Worm (Caenorhabditis elegans) whole organism, L4 larva: ENCODE results near the gene T25D10.1.

Source experiments
- F44E2.7 ChIP-seq: fragments of 200-800 bp; sonication (Bioruptor generic); IDR thresholded peaks from 2 replicates; pipeline ENCODE4 v2.1.2; 2022; ENCODE audit warnings: missing genetic modification characterization, missing compliant biosample characterization
- F49E8.2 ChIP-seq: sonication (generic microtip); optimal IDR thresholded peaks from 2 replicates; lab custom pipeline; 2016; ENCODE audit warnings: missing compliant biosample characterization, mild to moderate bottlenecking, missing genetic modification characterization, borderline replicate concordance
- T20F7.1 ChIP-seq: fragments of 200-800 bp; sonication (Bioruptor generic); optimal IDR thresholded peaks from 2 replicates; lab custom pipeline; 2018; ENCODE audit warnings: mild to moderate bottlenecking, missing genetic modification characterization, missing compliant biosample characterization
- Y48G9A.11 ChIP-seq: fragments of 200-800 bp; sonication (Bioruptor generic); IDR thresholded peaks from 2 replicates; pipeline ENCODE4 v1.3.6; 2022; ENCODE audit warnings: missing genetic modification reagents, missing genetic modification characterization, missing compliant biosample characterization
- Y5F2A.4 ChIP-seq: fragments of 200-800 bp; sonication (Bioruptor generic); optimal IDR thresholded peaks from 2 replicates; lab custom pipeline; 2018; ENCODE audit warnings: mild to moderate bottlenecking, missing genetic modification characterization, missing compliant biosample characterization
- Y75B8A.6 ChIP-seq: fragments of 200-800 bp; sonication (Bioruptor generic); IDR thresholded peaks from 2 replicates; pipeline ENCODE4 v1.3.6; 2022; ENCODE audit warnings: missing genetic modification reagents, missing genetic modification characterization, missing compliant biosample characterization
- ama-1 ChIP-seq: fragments of 150-350 bp; optimal IDR thresholded peaks from 2 replicates; lab custom pipeline; 2014; ENCODE audit warnings: inconsistent platforms, mixed read lengths
- arid-1 ChIP-seq: fragments of 200-800 bp; sonication (Bioruptor generic); conservative IDR thresholded peaks from 2 replicates; pipeline ENCODE4 v1.3.6; 2022; ENCODE audit warnings: missing genetic modification reagents, missing genetic modification characterization, missing compliant biosample characterization
- ceh-20 ChIP-seq: fragments of 200-800 bp; sonication (Bioruptor generic); IDR thresholded peaks from 2 replicates; pipeline ENCODE4 v1.3.6; 2022; ENCODE audit warnings: missing genetic modification reagents, missing genetic modification characterization, missing compliant biosample characterization
- ceh-44 ChIP-seq: fragments of 200-800 bp; sonication (Bioruptor generic); IDR thresholded peaks from 2 replicates; pipeline ENCODE4 v1.3.6; 2022; ENCODE audit warnings: missing genetic modification reagents, missing genetic modification characterization, missing compliant biosample characterization
- ctbp-1 ChIP-seq: fragments of 200-800 bp; sonication (Bioruptor generic); IDR thresholded peaks from 2 replicates; pipeline ENCODE4 v1.3.6; 2022; ENCODE audit warnings: missing genetic modification reagents, missing genetic modification characterization, missing compliant biosample characterization
- daf-16 ChIP-seq, 3 experiments: sonication (generic microtip); optimal IDR thresholded peaks; 2 replicates each; lab custom pipeline; 2016 to 2017; ENCODE audit warnings: missing genetic modification characterization in 3 of 3, missing genetic modification reagents in 3 of 3, mild to moderate bottlenecking in 2 of 3, missing compliant biosample characterization in 2 of 3, missing biosample characterization in 1 of 3, moderate library complexity in 1 of 3
- daf-19 ChIP-seq: fragments of 200-800 bp; sonication (Bioruptor generic); conservative IDR thresholded peaks from 2 replicates; pipeline ENCODE4 v1.3.6; 2022; ENCODE audit warnings: missing genetic modification characterization, missing compliant biosample characterization
- daf-8 ChIP-seq: fragments of 200-800 bp; sonication (Bioruptor generic); IDR thresholded peaks from 2 replicates; pipeline ENCODE4 v1.3.6; 2022; ENCODE audit warnings: missing genetic modification characterization, missing compliant biosample characterization
- dmd-8 ChIP-seq: fragments of 200-800 bp; sonication (Bioruptor generic); IDR thresholded peaks from 2 replicates; pipeline ENCODE4 v1.3.6; 2022; ENCODE audit warnings: missing genetic modification characterization, missing compliant biosample characterization
- dve-1 ChIP-seq: sonication (generic microtip); optimal IDR thresholded peaks from 2 replicates; lab custom pipeline; 2017; ENCODE audit warnings: antibody characterized with exemption, mild to moderate bottlenecking, missing genetic modification characterization, missing compliant biosample characterization; ENCODE audit not compliant: insufficient read depth
- egl-27 ChIP-seq: sonication (generic microtip); optimal IDR thresholded peaks from 3 replicates; lab custom pipeline; 2017; ENCODE audit warnings: missing biosample characterization, missing genetic modification reagents, missing genetic modification characterization
- hif-1 ChIP-seq, 2 experiments: sonication (generic microtip); optimal IDR thresholded peaks; 2 replicates each; lab custom pipeline; 2016 to 2017; ENCODE audit warnings: missing compliant biosample characterization in 2 of 2, missing genetic modification characterization in 2 of 2, missing genetic modification reagents in 2 of 2, missing genotype in 2 of 2, mild to moderate bottlenecking in 1 of 2
- hlh-11 ChIP-seq: fragments of 200-800 bp; sonication (Bioruptor generic); optimal IDR thresholded peaks from 2 replicates; lab custom pipeline; 2018; ENCODE audit warnings: mild to moderate bottlenecking, missing genetic modification characterization, missing compliant biosample characterization
- hlh-30 ChIP-seq: sonication (generic microtip); optimal IDR thresholded peaks from 2 replicates; lab custom pipeline; 2017; ENCODE audit warnings: antibody characterized with exemption, mild to moderate bottlenecking, missing genetic modification characterization, missing compliant biosample characterization; ENCODE audit not compliant: insufficient read depth
- hmg-1.1 ChIP-seq: fragments of 200-800 bp; sonication (Bioruptor generic); IDR thresholded peaks from 2 replicates; pipeline ENCODE4 v1.3.6; 2022; ENCODE audit warnings: missing genetic modification reagents, missing genetic modification characterization, missing compliant biosample characterization
- lim-7 ChIP-seq: fragments of 200-800 bp; sonication (Bioruptor generic); IDR thresholded peaks from 2 replicates; pipeline ENCODE4 v1.3.6; 2022; ENCODE audit warnings: missing genetic modification characterization, missing compliant biosample characterization
- lin-13 ChIP-seq: fragments of 150-350 bp; optimal IDR thresholded peaks from 2 replicates; lab custom pipeline; 2014; ENCODE audit warnings: missing biosample characterization, missing genetic modification reagents, missing genetic modification characterization
- lin-38 ChIP-seq: fragments of 200-800 bp; sonication (Bioruptor generic); IDR thresholded peaks from 2 replicates; pipeline ENCODE4 v1.3.6; 2022; ENCODE audit warnings: missing genetic modification reagents, missing genetic modification characterization, missing compliant biosample characterization
- lsy-2 ChIP-seq, 2 experiments: fragments of 150-350 bp in 1 of 2; sonication (generic microtip) in 1 of 2; optimal IDR thresholded peaks; 2 replicates each; lab custom pipeline; 2014 to 2017; ENCODE audit warnings: missing biosample characterization in 2 of 2, missing genetic modification characterization in 2 of 2
- madf-5 ChIP-seq, 2 experiments: fragments of 200-800 bp; sonication (Bioruptor generic); IDR thresholded peaks; 2 replicates each; pipeline ENCODE4 v1.3.6; 2022; ENCODE audit warnings: missing compliant biosample characterization in 2 of 2, missing genetic modification characterization in 2 of 2
- mdl-1 ChIP-seq, 2 experiments: fragments of 150-350 bp in 1 of 2; sonication (generic microtip) in 1 of 2; optimal IDR thresholded peaks; 2 replicates each; lab custom pipeline; 2014 to 2017; ENCODE audit warnings: missing biosample characterization in 2 of 2, missing genetic modification characterization in 2 of 2
- mep-1 ChIP-seq: fragments of 150-350 bp; sonication (generic microtip); optimal IDR thresholded peaks from 3 replicates; lab custom pipeline; 2014; ENCODE audit warnings: missing biosample characterization, missing genetic modification characterization
- mxl-3 ChIP-seq: fragments of 200-800 bp; sonication (Bioruptor generic); optimal IDR thresholded peaks from 2 replicates; lab custom pipeline; 2018; ENCODE audit warnings: mild to moderate bottlenecking, missing genetic modification characterization, missing compliant biosample characterization
- nhr-11 ChIP-seq: fragments of 150-350 bp; optimal IDR thresholded peaks from 2 replicates; lab custom pipeline; 2014; ENCODE audit warnings: missing biosample characterization, missing genetic modification characterization
- nhr-25 ChIP-seq: sonication (generic microtip); optimal IDR thresholded peaks from 2 replicates; lab custom pipeline; 2017; ENCODE audit warnings: missing genetic modification characterization, mild to moderate bottlenecking, missing compliant biosample characterization, antibody characterized with exemption, moderate library complexity, borderline replicate concordance; ENCODE audit not compliant: insufficient read depth
- nhr-48 ChIP-seq: sonication (generic microtip); optimal IDR thresholded peaks from 2 replicates; lab custom pipeline; 2016; ENCODE audit warnings: mild to moderate bottlenecking, missing genetic modification characterization, missing compliant biosample characterization
- nhr-6 ChIP-seq: fragments of 150-350 bp; optimal IDR thresholded peaks from 2 replicates; lab custom pipeline; 2014; ENCODE audit warnings: missing biosample characterization, missing genetic modification characterization
- pha-4 ChIP-seq, 2 experiments: fragments of 150-350 bp in 1 of 2; fragments of 200-800 bp in 1 of 2; sonication (Bioruptor generic) in 1 of 2; IDR thresholded peaks in 1 of 2; optimal IDR thresholded peaks in 1 of 2; 2 replicates each; pipeline versions ENCODE4 v1.3.6 to Lab custom; 2014 to 2022; ENCODE audit warnings: missing genetic modification characterization in 2 of 2, missing genetic modification reagents in 2 of 2, missing biosample characterization in 1 of 2, missing compliant biosample characterization in 1 of 2
- snpc-1.2 ChIP-seq: fragments of 200-800 bp; sonication (Bioruptor generic); IDR thresholded peaks from 2 replicates; pipeline ENCODE4 v1.3.6; 2022; ENCODE audit warnings: missing genetic modification reagents, missing genetic modification characterization, missing compliant biosample characterization
- spr-3 ChIP-seq: fragments of 200-800 bp; sonication (Bioruptor generic); optimal IDR thresholded peaks from 2 replicates; lab custom pipeline; 2018; ENCODE audit warnings: mild to moderate bottlenecking, missing genetic modification characterization, missing compliant biosample characterization
- unc-62 ChIP-seq, 3 experiments: fragments of 150-350 bp in 1 of 3; sonication (generic microtip); optimal IDR thresholded peaks in 2 of 3; peaks in 1 of 3; 1 replicate in 1 of 3; 2 replicates in 2 of 3; lab custom pipeline; 2014 to 2017; ENCODE audit warnings: missing biosample characterization in 3 of 3, missing genetic modification characterization in 3 of 3, missing genetic modification reagents in 3 of 3, missing genotype in 1 of 3
- zfp-2 ChIP-seq: sonication (generic microtip); optimal IDR thresholded peaks from 2 replicates; lab custom pipeline; 2016; ENCODE audit warnings: mild to moderate bottlenecking, missing genetic modification characterization, missing compliant biosample characterization
- ztf-7 ChIP-seq: fragments of 150-350 bp; optimal IDR thresholded peaks from 2 replicates; lab custom pipeline; 2014; ENCODE audit warnings: missing biosample characterization, missing genetic modification characterization

T25D10.1 gene

ce11 chrII:6355396-6356346 is 47.5 kb upstream of the T25D10.1 start, which contains the start of gene C32D5.11 (continued):
- TF ChIP-seq zfp-2 (tag; lab: Kevin White, UChicago) (no peak), ztf-7 (tag; lab: Kevin White, UChicago) (peak; percentile 57)

ce11 chrII:6358232-6358631 is 45.0 kb upstream of the T25D10.1 start:
- TF ChIP-seq Y75B8A.6 (no peak), arid-1 (peak; percentile 86), madf-5 (GFP tag; IDR thresholded peaks at IDR 0.05; lab: Robert Waterston, UW) (peak in 1 of 2 experiments; percentile 78; a peak in 2 of 4 replicates), spr-3 (GFP tag; lab: Kevin White, UChicago) (no peak), daf-19 (GFP tag; lab: Robert Waterston, UW) (0 out of 2 replicates have a peak, but pooled peaks have one; percentile 62), ceh-44 (no peak), F49E8.2 (peak; percentile 14), lim-7 (peak; percentile 77), dmd-8 (GFP tag; lab: Robert Waterston, UW) (peak; percentile 57; the same call in 1 of the 2 replicates), snpc-1.2 (GFP tag; lab: Robert Waterston, UW) (0 out of 2 replicates have a peak, but pooled peaks have one; percentile 20), Y5F2A.4 (GFP tag; lab: Kevin White, UChicago) (peak; percentile 38), ctbp-1 (no peak), pha-4 (GFP tag; IDR thresholded peaks at IDR 0.05; lab: Robert Waterston, UW) (peak; percentile 73; the same call in 1 of the 2 replicates), pha-4 (tag; optimal IDR thresholded peaks at IDR 0.05; lab: Kevin White, UChicago) (no peak), nhr-48 (tag; lab: Kevin White, UChicago) (no peak), F44E2.7 (GFP tag; lab: Robert Waterston, UW) (peak; percentile 51; the same call in 1 of the 2 replicates), lin-38 (GFP tag; lab: Robert Waterston, UW) (peak; percentile 60), egl-27 (no peak), ama-1 (lab: Kevin White, UChicago) (no peak), Y48G9A.11 (GFP tag; lab: Robert Waterston, UW) (no peak)
- TF ChIP-seq, all 104 proteins: peak for 11

- peak in 1 of 2 experiments; percentile 40 for TF ChIP-seq unc-62 (GFP tag; optimal IDR thresholded peaks at IDR 0.05 in 1 of 2; lab: Kevin White, UChicago)
- TF ChIP-seq unc-62 (tag; optimal IDR thresholded peaks at IDR 0.05; lab: Kevin White, UChicago) = no peak
- TF ChIP-seq daf-8 (GFP tag; lab: Robert Waterston, UW) = no peak
- TF ChIP-seq pha-4 (GFP tag; IDR thresholded peaks at IDR 0.05; lab: Robert Waterston, UW) = no peak
- TF ChIP-seq pha-4 (tag; optimal IDR thresholded peaks at IDR 0.05; lab: Kevin White, UChicago) = no peak
- TF ChIP-seq, all 104 proteins: peak for 1
These were observed 44.3 kb upstream of the T25D10.1 start, which contains the start of gene C32D5.12 for ce11 chrII:6358905-6359304. TSS of gene C32D5.12 (minus strand) at chrII:6359005.

ce11 chrII:6360822-6361221 is 42.4 kb upstream of the T25D10.1 start, which contains the start of gene K10B2.4:
TSS of gene K10B2.4 (minus strand) at chrII:6360959.
- TF ChIP-seq ceh-20 (GFP tag; lab: Robert Waterston, UW) (peak; percentile 46; the same call in 1 of the 2 replicates), daf-16 (GFP tag; optimal IDR thresholded peaks at IDR 0.05; lab: Kevin White, UChicago) (no peak), daf-16 (tag; optimal IDR thresholded peaks at IDR 0.05; lab: Kevin White, UChicago) (peak; percentile 67), lsy-2 (tag; optimal IDR thresholded peaks at IDR 0.05; lab: Kevin White, UChicago) (peak in 1 of 2 experiments; percentile 87), egl-27 (no peak), dve-1 (peak; percentile 35), hlh-30 (tag; lab: Kevin White, UChicago) (peak; percentile 53), spr-3 (GFP tag; lab: Kevin White, UChicago) (peak; percentile 7), ceh-44 (no peak), hif-1 (tag; optimal IDR thresholded peaks at IDR 0.05; lab: Kevin White, UChicago) (peak in 1 of 2 experiments; percentile 8), mep-1 (tag; lab: Kevin White, UChicago) (peak; percentile 87), nhr-25 (tag; lab: Kevin White, UChicago) (no peak), nhr-6 (tag; lab: Kevin White, UChicago) (no peak), hmg-1.1 (GFP tag; lab: Robert Waterston, UW) (peak; percentile 60), mxl-3 (GFP tag; lab: Kevin White, UChicago) (peak; percentile 30), ztf-7 (tag; lab: Kevin White, UChicago) (peak; percentile 20), T20F7.1 (peak; percentile 57), lin-13 (GFP tag; lab: Kevin White, UChicago) (peak; percentile 36), ama-1 (lab: Kevin White, UChicago) (peak; percentile 27), mdl-1 (tag; optimal IDR thresholded peaks at IDR 0.05; lab: Kevin White, UChicago) (peak in 1 of 2 experiments; percentile 30), hlh-11 (tag; lab: Kevin White, UChicago) (peak; percentile 55), nhr-11 (tag; lab: Kevin White, UChicago) (peak; percentile 8)
